Fruit fly (Drosophila melanogaster) whole organism, pupa: ENCODE data around the gene CapaR.
A peak's percentile ranks its signal among the peaks of the same experiment; 100 is the strongest.

Source experiments
- CG12605 ChIP-seq: fragments of 200-800 bp; sonication (Bioruptor generic); IDR thresholded peaks from 2 replicates; pipeline ENCODE4 v1.3.6; 2022; ENCODE audit warnings: missing biosample characterization, missing genetic modification characterization
- CG14655 ChIP-seq: fragments of 200-800 bp; sonication (Bioruptor generic); optimal IDR thresholded peaks from 3 replicates; lab custom pipeline; 2017; ENCODE audit warnings: mild to moderate bottlenecking, missing biosample characterization, missing genetic modification reagents, missing genetic modification characterization
- CG15710 ChIP-seq: fragments of 200-800 bp; sonication (Bioruptor generic); optimal IDR thresholded peaks from 2 replicates; lab custom pipeline; 2018; ENCODE audit warnings: missing biosample characterization, mild to moderate bottlenecking, missing genetic modification characterization, moderate library complexity
- CG34367 ChIP-seq: fragments of 200-800 bp; sonication (Bioruptor generic); optimal IDR thresholded peaks from 2 replicates; lab custom pipeline; 2018; ENCODE audit warnings: missing biosample characterization, mild to moderate bottlenecking, missing genetic modification characterization
- CG4496 ChIP-seq: fragments of 200-800 bp; sonication (Bioruptor generic); IDR thresholded peaks from 3 replicates; pipeline ENCODE4 v1.3.6; 2022; ENCODE audit warnings: missing biosample characterization, missing genetic modification characterization
- CG8301 ChIP-seq: fragments of 200-800 bp; sonication (Bioruptor generic); optimal IDR thresholded peaks from 2 replicates; lab custom pipeline; 2018; ENCODE audit warnings: missing biosample characterization, mild to moderate bottlenecking, missing genetic modification characterization
- EcR ChIP-seq: fragments of 200-800 bp; sonication (Bioruptor generic); optimal IDR thresholded peaks from 3 replicates; lab custom pipeline; 2019; ENCODE audit warnings: missing biosample characterization, missing genetic modification characterization, mild to moderate bottlenecking, moderate library complexity, missing genetic modification reagents
- Ets98B ChIP-seq: fragments of 200-800 bp; sonication (Bioruptor generic); IDR thresholded peaks from 2 replicates; pipeline ENCODE4 v1.3.6; 2022; ENCODE audit warnings: missing biosample characterization, missing genetic modification characterization
- Snoo ChIP-seq: fragments of 200-800 bp; sonication (Bioruptor generic); optimal IDR thresholded peaks from 3 replicates; lab custom pipeline; 2017; ENCODE audit warnings: missing biosample characterization, mild to moderate bottlenecking, missing genetic modification characterization, inconsistent platforms
- fd96Ca ChIP-seq: fragments of 200-800 bp; sonication (Bioruptor generic); IDR thresholded peaks from 3 replicates; pipeline ENCODE4 v1.3.6; 2022; ENCODE audit warnings: missing biosample characterization, missing genetic modification characterization
- gl ChIP-seq: fragments of 200-800 bp; sonication (Bioruptor generic); optimal IDR thresholded peaks from 2 replicates; lab custom pipeline; 2018; ENCODE audit warnings: missing biosample characterization, mild to moderate bottlenecking, missing genetic modification characterization
- rn ChIP-seq: fragments of 200-800 bp; sonication (Bioruptor generic); IDR thresholded peaks from 2 replicates; pipeline ENCODE4 v1.3.6; 2022; ENCODE audit warnings: missing biosample characterization, missing genetic modification characterization

DNA sequence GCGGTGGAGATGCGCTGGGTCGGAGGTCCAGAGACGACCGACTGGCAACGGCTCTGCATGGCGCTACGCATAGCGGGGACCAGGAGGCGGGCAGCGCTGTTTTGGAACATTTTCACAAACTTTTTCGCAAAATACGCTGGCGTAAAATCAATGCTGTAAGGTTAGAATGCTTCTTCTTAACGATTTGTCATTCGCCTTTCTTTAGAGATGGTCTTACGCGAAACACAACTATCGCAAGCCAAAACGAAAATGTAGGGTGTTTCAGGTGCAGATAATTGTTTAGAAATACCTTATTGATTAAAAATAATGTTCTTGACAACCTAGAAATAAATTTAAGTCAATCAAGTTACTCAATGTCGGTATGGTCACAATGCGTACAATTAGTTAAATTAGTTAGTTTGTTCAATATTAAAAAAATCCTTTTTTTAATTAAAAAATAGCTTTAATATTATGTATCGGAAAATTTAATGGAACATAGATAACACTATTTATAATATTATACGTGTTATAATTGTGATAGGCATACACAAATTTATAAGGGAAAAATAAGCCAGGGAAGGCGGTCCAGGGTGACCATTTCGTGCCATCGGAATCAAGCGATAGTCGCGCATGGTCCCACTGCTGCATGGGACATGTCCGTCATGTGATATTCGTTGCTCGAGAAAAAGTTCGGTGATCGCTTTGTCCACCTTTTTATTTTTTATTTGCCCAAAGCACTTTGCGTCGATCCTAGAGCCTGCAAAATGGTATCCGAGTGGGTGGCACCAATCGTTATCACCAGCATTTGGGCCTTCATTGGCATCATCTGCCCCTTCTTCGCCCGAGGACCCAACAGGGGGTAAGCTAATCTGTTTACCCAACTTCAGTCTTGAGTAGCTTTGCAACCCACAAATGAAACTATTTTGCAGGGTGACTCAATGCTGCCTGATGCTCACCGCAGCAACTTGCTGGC lies 22.5 kb downstream of the CapaR start, which contains the start of the genes COX8 and VhaM9.7-b:
- TF ChIP-seq Ets98B (GFP tag; lab: Robert Waterston, UW) (no peak), CG14655 (GFP tag; lab: Kevin White, UChicago) (no peak), gl (tag; lab: Kevin White, UChicago) (no peak), CG12605 (GFP tag; lab: Robert Waterston, UW) (no peak), CG15710 (tag; lab: Kevin White, UChicago) (no peak), EcR (GFP tag; lab: Kevin White, UChicago) (no peak), CG34367 (tag; lab: Kevin White, UChicago) (no peak), Snoo (tag; lab: Kevin White, UChicago) (peak; percentile 39), CG4496 (GFP tag; lab: Robert Waterston, UW) (no peak), rn (no peak), CG8301 (tag; lab: Kevin White, UChicago) (no peak), fd96Ca (GFP tag; lab: Robert Waterston, UW) (no peak)
